Fruit fly (Drosophila melanogaster) whole organism, embryonic: Measurements from ENCODE around the gene CG9706.
A peak's percentile ranks its signal among the peaks of the same experiment; 100 is the strongest.

Experiments used
- CG10147 ChIP-seq: fragments of 200-800 bp; sonication (Bioruptor generic); optimal IDR thresholded peaks from 2 replicates; lab custom pipeline; 2019; ENCODE audit warnings: missing biosample characterization, mild to moderate bottlenecking, missing genetic modification characterization, moderate library complexity
- CG10462 ChIP-seq: fragments of 200-800 bp; sonication (Bioruptor generic); optimal IDR thresholded peaks from 2 replicates; lab custom pipeline; 2016; ENCODE audit warnings: missing biosample characterization, missing genetic modification characterization
- CG10654 ChIP-seq: fragments of 200-800 bp; sonication (Bioruptor generic); optimal IDR thresholded peaks from 2 replicates; lab custom pipeline; 2016; ENCODE audit warnings: missing biosample characterization, missing genetic modification characterization
- CG10979 ChIP-seq: fragments of 200-800 bp; sonication (Bioruptor generic); optimal IDR thresholded peaks from 2 replicates; lab custom pipeline; 2018; ENCODE audit warnings: missing biosample characterization, mild to moderate bottlenecking, missing genetic modification characterization, moderate library complexity
- CG12104 ChIP-seq: fragments of 200-800 bp; sonication (Bioruptor generic); optimal IDR thresholded peaks from 3 replicates; lab custom pipeline; 2016; ENCODE audit warnings: missing biosample characterization, missing genetic modification characterization
- CG12659 ChIP-seq: fragments of 200-800 bp; sonication (Bioruptor generic); optimal IDR thresholded peaks from 3 replicates; lab custom pipeline; 2017; ENCODE audit warnings: mild to moderate bottlenecking, missing biosample characterization, missing genetic modification reagents, missing genetic modification characterization
- CG13296 ChIP-seq: fragments of 200-800 bp; sonication (Bioruptor generic); optimal IDR thresholded peaks from 3 replicates; lab custom pipeline; 2018; ENCODE audit warnings: missing biosample characterization, mild to moderate bottlenecking, missing genetic modification characterization
- CG13775 ChIP-seq: fragments of 200-800 bp; sonication (Bioruptor generic); optimal IDR thresholded peaks from 3 replicates; lab custom pipeline; 2017; ENCODE audit warnings: missing biosample characterization, mild to moderate bottlenecking, missing genetic modification characterization
- CG1602 ChIP-seq: fragments of 200-800 bp; sonication (Bioruptor generic); optimal IDR thresholded peaks from 3 replicates; lab custom pipeline; 2016; ENCODE audit warnings: missing biosample characterization, missing genetic modification characterization
- CG17568 ChIP-seq: fragments of 200-800 bp; sonication (Bioruptor generic); optimal IDR thresholded peaks from 2 replicates; lab custom pipeline; 2018; ENCODE audit warnings: missing biosample characterization, mild to moderate bottlenecking, missing genetic modification characterization, moderate library complexity
- CG17829 ChIP-seq: fragments of 200-800 bp; optimal IDR thresholded peaks from 2 replicates; lab custom pipeline; 2019; ENCODE audit warnings: missing biosample characterization, mild to moderate bottlenecking, missing genetic modification characterization, moderate library complexity
- CG2116 ChIP-seq: fragments of 200-800 bp; sonication (Bioruptor generic); optimal IDR thresholded peaks from 3 replicates; lab custom pipeline; 2018; ENCODE audit warnings: missing biosample characterization, mild to moderate bottlenecking, missing genetic modification characterization
- CG32532 ChIP-seq: fragments of 200-800 bp; sonication (Bioruptor generic); IDR thresholded peaks from 2 replicates; pipeline ENCODE4 v1.3.6; 2022; ENCODE audit warnings: missing biosample characterization, missing genetic modification characterization
- CG3995 ChIP-seq: fragments of 200-800 bp; sonication (Bioruptor generic); optimal IDR thresholded peaks from 3 replicates; lab custom pipeline; 2016; ENCODE audit warnings: missing biosample characterization, missing genetic modification characterization
- CG7556 ChIP-seq: fragments of 200-800 bp; sonication (Bioruptor generic); optimal IDR thresholded peaks from 2 replicates; lab custom pipeline; 2017; ENCODE audit warnings: missing biosample characterization, mild to moderate bottlenecking, missing genetic modification characterization
- CHES-1-like ChIP-seq: fragments of 200-800 bp; sonication (Bioruptor generic); optimal IDR thresholded peaks from 2 replicates; lab custom pipeline; 2016; ENCODE audit warnings: missing biosample characterization, missing genetic modification characterization
- Drgx ChIP-seq: fragments of 200-800 bp; sonication (Bioruptor generic); IDR thresholded peaks from 2 replicates; pipeline ENCODE4 v1.3.6; 2022; ENCODE audit warnings: missing biosample characterization, missing genetic modification characterization
- Fer1 ChIP-seq: fragments of 200-800 bp; sonication (Bioruptor generic); optimal IDR thresholded peaks from 2 replicates; lab custom pipeline; 2017; ENCODE audit warnings: missing biosample characterization, mild to moderate bottlenecking, missing genetic modification characterization
- Fer3 ChIP-seq: fragments of 200-800 bp; sonication (Bioruptor generic); optimal IDR thresholded peaks from 2 replicates; lab custom pipeline; 2018; ENCODE audit warnings: missing biosample characterization, mild to moderate bottlenecking, missing genetic modification characterization, moderate library complexity
- Hmr ChIP-seq: fragments of 200-800 bp; sonication (Bioruptor generic); optimal IDR thresholded peaks from 3 replicates; lab custom pipeline; 2017; ENCODE audit warnings: mild to moderate bottlenecking, missing biosample characterization, missing genetic modification reagents, missing genetic modification characterization
- Mrtf ChIP-seq: fragments of 200-800 bp; sonication (Bioruptor generic); IDR thresholded peaks from 3 replicates; pipeline ENCODE4 v1.3.6; 2022; ENCODE audit warnings: missing biosample characterization, missing genetic modification characterization
- NK7.1 ChIP-seq: fragments of 200-800 bp; sonication (Bioruptor generic); optimal IDR thresholded peaks from 3 replicates; lab custom pipeline; 2016; ENCODE audit warnings: missing biosample characterization, missing genetic modification characterization
- Ptx1 ChIP-seq: fragments of 200-800 bp; sonication (Bioruptor generic); IDR thresholded peaks from 2 replicates; pipeline ENCODE4 v1.3.6; 2022; ENCODE audit warnings: missing biosample characterization, missing genetic modification characterization
- ato ChIP-seq: fragments of 200-800 bp; sonication (Bioruptor generic); IDR thresholded peaks from 2 replicates; pipeline ENCODE4 v1.3.6; 2022; ENCODE audit warnings: missing biosample characterization, missing genetic modification characterization; ENCODE audit not compliant: partially characterized antibody
- bsh ChIP-seq, 2 experiments: fragments of 200-800 bp; sonication (Bioruptor generic); optimal IDR thresholded peaks; 2 replicates each; lab custom pipeline; 2017 to 2018; ENCODE audit warnings: mild to moderate bottlenecking in 2 of 2, missing biosample characterization in 2 of 2, missing genetic modification characterization in 2 of 2, moderate library complexity in 1 of 2
- chn ChIP-seq: fragments of 200-800 bp; sonication (Bioruptor generic); optimal IDR thresholded peaks from 2 replicates; lab custom pipeline; 2016; ENCODE audit warnings: missing biosample characterization, missing genetic modification characterization
- dmrt99B ChIP-seq: fragments of 200-800 bp; sonication (Bioruptor generic); optimal IDR thresholded peaks from 2 replicates; lab custom pipeline; 2018; ENCODE audit warnings: missing biosample characterization, mild to moderate bottlenecking, missing genetic modification characterization, moderate library complexity
- gsb-n ChIP-seq: fragments of 200-800 bp; sonication (Bioruptor generic); optimal IDR thresholded peaks from 3 replicates; lab custom pipeline; 2018; ENCODE audit warnings: missing biosample characterization, mild to moderate bottlenecking, missing genetic modification characterization
- ind ChIP-seq: fragments of 200-800 bp; sonication (Bioruptor generic); optimal IDR thresholded peaks from 3 replicates; lab custom pipeline; 2016; ENCODE audit warnings: missing biosample characterization, missing genetic modification characterization
- kay ChIP-seq: fragments of 200-800 bp; sonication (Bioruptor generic); optimal IDR thresholded peaks from 2 replicates; lab custom pipeline; 2016; ENCODE audit warnings: missing biosample characterization, missing genetic modification characterization
- kni ChIP-seq: fragments of 200-800 bp; sonication (Bioruptor generic); optimal IDR thresholded peaks from 3 replicates; lab custom pipeline; 2017; ENCODE audit warnings: mild to moderate bottlenecking, missing biosample characterization, missing genetic modification reagents, missing genetic modification characterization
- knrl ChIP-seq: fragments of 200-800 bp; sonication (Bioruptor generic); IDR thresholded peaks from 3 replicates; pipeline ENCODE4 v1.3.6; 2022; ENCODE audit warnings: missing biosample characterization, missing genetic modification characterization; ENCODE audit not compliant: partially characterized antibody
- lab ChIP-seq: fragments of 200-800 bp; sonication (Bioruptor generic); optimal IDR thresholded peaks from 3 replicates; lab custom pipeline; 2017; ENCODE audit warnings: missing biosample characterization, missing genetic modification characterization, mild to moderate bottlenecking, moderate library complexity, missing genetic modification reagents
- lilli ChIP-seq: fragments of 200-800 bp; sonication (Bioruptor generic); optimal IDR thresholded peaks from 3 replicates; lab custom pipeline; 2016; ENCODE audit warnings: missing biosample characterization, missing genetic modification characterization
- lola ChIP-seq, 3 experiments: fragments of >200 bp in 2 of 3; fragments of 200-800 bp in 1 of 3; sonication (Bioruptor generic) in 1 of 3; optimal IDR thresholded peaks; 2 replicates each; lab custom pipeline; 2017 to 2019; ENCODE audit warnings: missing biosample characterization in 3 of 3, missing genetic modification characterization in 3 of 3, mild to moderate bottlenecking in 1 of 3, moderate library complexity in 1 of 3
- lov ChIP-seq, 2 experiments: fragments of 200-800 bp in 1 of 2; fragments of >200 bp in 1 of 2; sonication (Bioruptor generic) in 1 of 2; IDR thresholded peaks in 1 of 2; optimal IDR thresholded peaks in 1 of 2; 2 replicates in 1 of 2; 3 replicates in 1 of 2; pipeline versions ENCODE4 v1.3.6 to Lab custom; 2017 to 2022; ENCODE audit warnings: missing biosample characterization in 1 of 2, missing genetic modification characterization in 1 of 2
- odd ChIP-seq: fragments of 200-800 bp; sonication (Bioruptor generic); optimal IDR thresholded peaks from 2 replicates; lab custom pipeline; 2017; ENCODE audit warnings: missing biosample characterization, mild to moderate bottlenecking, missing genetic modification characterization
- org-1 ChIP-seq: fragments of 200-800 bp; sonication (Bioruptor generic); optimal IDR thresholded peaks from 2 replicates; lab custom pipeline; 2017; ENCODE audit warnings: missing biosample characterization, missing genetic modification characterization
- peb ChIP-seq: fragments of 200-800 bp; sonication (Bioruptor generic); IDR thresholded peaks from 2 replicates; pipeline ENCODE4 v1.3.6; 2022; ENCODE audit warnings: missing biosample characterization, missing genetic modification characterization
- phol ChIP-seq: fragments of 200-800 bp; sonication (Bioruptor generic); optimal IDR thresholded peaks from 3 replicates; lab custom pipeline; 2018; ENCODE audit warnings: missing biosample characterization, mild to moderate bottlenecking, missing genetic modification characterization, moderate library complexity
- pnt ChIP-seq: fragments of 200-800 bp; sonication (Bioruptor generic); optimal IDR thresholded peaks from 3 replicates; lab custom pipeline; 2016; ENCODE audit warnings: missing biosample characterization, missing genetic modification characterization
- sc ChIP-seq, 3 experiments: fragments of >200 bp in 2 of 3; fragments of 200-800 bp in 1 of 3; sonication (Bioruptor generic) in 1 of 3; optimal IDR thresholded peaks; 2 replicates in 2 of 3; 3 replicates in 1 of 3; lab custom pipeline; 2017; ENCODE audit warnings: mild to moderate bottlenecking in 1 of 3, missing biosample characterization in 1 of 3, missing genetic modification characterization in 1 of 3, missing genetic modification reagents in 1 of 3
- scrt ChIP-seq: fragments of 200-800 bp; sonication (Bioruptor generic); optimal IDR thresholded peaks from 2 replicates; lab custom pipeline; 2018; ENCODE audit warnings: missing biosample characterization, mild to moderate bottlenecking, missing genetic modification characterization, moderate library complexity
- ssp ChIP-seq: fragments of 200-800 bp; sonication (Bioruptor generic); IDR thresholded peaks from 2 replicates; pipeline ENCODE4 v1.3.6; 2022; ENCODE audit warnings: missing biosample characterization, missing genetic modification characterization
- sug ChIP-seq: fragments of 200-800 bp; optimal IDR thresholded peaks from 2 replicates; lab custom pipeline; 2019; ENCODE audit warnings: missing biosample characterization, mild to moderate bottlenecking, missing genetic modification characterization, moderate library complexity
- toy ChIP-seq: fragments of 200-800 bp; sonication (Bioruptor generic); IDR thresholded peaks from 2 replicates; pipeline ENCODE4 v1.3.6; 2022; ENCODE audit warnings: missing biosample characterization, missing genetic modification characterization
- trh ChIP-seq: fragments of 200-800 bp; sonication (Bioruptor generic); optimal IDR thresholded peaks from 2 replicates; lab custom pipeline; 2016; ENCODE audit warnings: missing biosample characterization, missing genetic modification characterization
- vfl ChIP-seq: fragments of 200-800 bp; sonication (Bioruptor generic); optimal IDR thresholded peaks from 2 replicates; lab custom pipeline; 2016; ENCODE audit warnings: missing biosample characterization, missing genetic modification characterization

CG9706 gene

DNA sequence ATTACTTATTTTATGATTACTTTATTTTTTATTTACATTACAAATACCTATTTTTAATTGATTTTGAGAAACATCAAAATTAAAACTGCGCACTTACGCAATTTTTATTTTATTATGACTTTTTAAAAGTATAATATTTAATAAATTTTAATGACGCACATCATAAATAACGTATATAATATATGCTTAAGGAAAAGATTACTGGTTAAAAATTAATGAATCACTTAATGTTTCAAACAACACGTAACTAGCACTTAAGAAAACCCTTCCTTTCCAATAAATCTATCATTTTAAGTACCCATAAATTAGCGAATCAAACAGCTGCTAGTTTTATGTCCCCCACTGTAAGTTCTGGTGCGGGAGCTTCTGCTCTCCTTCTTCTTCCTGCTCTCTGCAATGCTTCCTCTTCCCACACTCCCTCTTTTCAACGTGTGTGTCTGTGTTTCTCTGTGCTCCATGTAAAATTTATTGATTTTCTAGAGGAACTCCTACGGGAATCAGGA, 24.1 kb downstream of the CG9706 start (continued):
- TF ChIP-seq CG17568 (GFP tag; lab: Kevin White, UChicago): peak; percentile 5
- TF ChIP-seq peb (GFP tag; lab: Robert Waterston, UW): no peak
- peak; percentile 79 for TF ChIP-seq org-1 (GFP tag; lab: Kevin White, UChicago)
- TF ChIP-seq ssp: 0 out of 2 replicates have a peak, but pooled peaks have one; percentile 5
- peak; percentile 66 for TF ChIP-seq CG1602 (GFP tag; lab: Kevin White, UChicago)
- no peak for TF ChIP-seq trh
- TF ChIP-seq lov (optimal IDR thresholded peaks at IDR 0.05; lab: Kevin White, UChicago): no peak
- no peak for TF ChIP-seq lov (GFP tag; IDR thresholded peaks at IDR 0.05; lab: Robert Waterston, UW)
- TF ChIP-seq knrl: no peak
- no peak for TF ChIP-seq sc (optimal IDR thresholded peaks at IDR 0.05; lab: Kevin White, UChicago)
- peak; percentile 62 for TF ChIP-seq sc (GFP tag; optimal IDR thresholded peaks at IDR 0.05; lab: Kevin White, UChicago)
- 0 out of 3 replicates have a peak, but pooled peaks have one; percentile 12 for TF ChIP-seq Mrtf (GFP tag; lab: Robert Waterston, UW)
- peak; percentile 32; the same call in 1 of the 2 replicates for TF ChIP-seq Ptx1
- peak; percentile 3 for TF ChIP-seq lilli
- TF ChIP-seq Hmr: peak; percentile 79
- no peak for TF ChIP-seq vfl
- TF ChIP-seq sug (tag; lab: Kevin White, UChicago): peak; percentile 49
- peak; percentile 70 for TF ChIP-seq CG12104
- peak; percentile 68 for TF ChIP-seq odd (GFP tag; lab: Kevin White, UChicago)
- TF ChIP-seq CG10462 (GFP tag; lab: Kevin White, UChicago): peak; percentile 44
- no peak for TF ChIP-seq kni
- TF ChIP-seq Drgx: peak; percentile 39; the same call in 1 of the 2 replicates
- TF ChIP-seq gsb-n (tag; lab: Kevin White, UChicago): peak; percentile 61
- peak; percentile 69 to 83 for TF ChIP-seq bsh (GFP tag; optimal IDR thresholded peaks at IDR 0.05; lab: Kevin White, UChicago)
- 0 out of 2 replicates have a peak, but pooled peaks have one; percentile 20 for TF ChIP-seq toy (GFP tag; lab: Robert Waterston, UW)
- peak; percentile 73 for TF ChIP-seq CG10147 (GFP tag; lab: Kevin White, UChicago)
- peak; percentile 81 for TF ChIP-seq CG13775 (GFP tag; lab: Kevin White, UChicago)
- TF ChIP-seq CG10979 (tag; lab: Kevin White, UChicago): peak; percentile 84
- TF ChIP-seq ato: no peak
- TF ChIP-seq CG17829 (tag; lab: Kevin White, UChicago): peak; percentile 78
- peak; percentile 75 for TF ChIP-seq lab (GFP tag; lab: Kevin White, UChicago)
- TF ChIP-seq CG7556 (GFP tag; lab: Kevin White, UChicago): peak; percentile 91
- TF ChIP-seq chn (GFP tag; lab: Kevin White, UChicago): peak; percentile 3
- TF ChIP-seq pnt (GFP tag; lab: Kevin White, UChicago): no peak
- peak; percentile 83 for TF ChIP-seq phol (tag; lab: Kevin White, UChicago)
- no peak for TF ChIP-seq CHES-1-like (GFP tag; lab: Kevin White, UChicago)
- no peak for TF ChIP-seq NK7.1 (GFP tag; lab: Kevin White, UChicago)
- TF ChIP-seq CG2116: peak; percentile 27
- TF ChIP-seq scrt (GFP tag; lab: Kevin White, UChicago): no peak
- peak; percentile 41 for TF ChIP-seq kay
- TF ChIP-seq Fer1: peak; percentile 55
- peak; percentile 83 for TF ChIP-seq CG12659 (GFP tag; lab: Kevin White, UChicago)
- peak; percentile 65 for TF ChIP-seq Fer3 (tag; lab: Kevin White, UChicago)
- peak; percentile 34 for TF ChIP-seq CG10654 (GFP tag; lab: Kevin White, UChicago)
- peak; percentile 76 for TF ChIP-seq CG13296 (GFP tag; lab: Kevin White, UChicago)
- peak; percentile 67; the same call in 1 of the 2 replicates for TF ChIP-seq CG32532 (GFP tag; lab: Robert Waterston, UW)
- peak in 1 of 3 experiments; percentile 78 for TF ChIP-seq lola (GFP tag; optimal IDR thresholded peaks at IDR 0.05; lab: Kevin White, UChicago)
- TF ChIP-seq ind (GFP tag; lab: Kevin White, UChicago): peak; percentile 30
- no peak for TF ChIP-seq CG3995 (GFP tag; lab: Kevin White, UChicago)
- TF ChIP-seq dmrt99B (tag; lab: Kevin White, UChicago): peak; percentile 77
